Fruit fly (Drosophila melanogaster): ENCODE data around the gene CG11843.

DNA sequence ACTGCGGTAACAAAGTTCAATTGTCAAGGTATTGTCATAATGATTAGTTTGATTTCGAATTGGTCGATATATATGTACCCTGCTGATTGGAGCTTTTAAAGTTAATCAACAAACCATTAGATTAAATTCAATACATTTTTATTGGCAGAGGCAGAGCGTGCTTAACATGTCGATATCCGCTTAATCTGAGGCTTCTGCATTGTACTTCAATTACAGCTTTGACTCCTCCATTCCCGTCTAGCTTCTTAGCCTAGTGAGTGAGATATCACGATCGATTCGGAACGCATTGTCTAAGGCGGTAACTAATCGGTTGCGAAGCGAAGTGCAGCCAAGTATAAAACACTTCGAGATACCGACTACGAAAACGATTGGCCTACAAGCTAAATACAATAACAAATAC is 21.6 kb upstream of the CG11843 start, which contains the start of gene Ssl2:
- no peak for TF ChIP-seq psq (optimal IDR thresholded peaks at IDR 0.05)
- no peak for TF ChIP-seq Myc (optimal IDR thresholded peaks at IDR 0.05)
- TF ChIP-seq h (optimal IDR thresholded peaks at IDR 0.05): no peak
- no peak for TF ChIP-seq insv (optimal IDR thresholded peaks at IDR 0.05)

All from Kc167 (cell line).